Worm (Caenorhabditis elegans) whole organism, young adult: ENCODE data around the gene F11D11.3.

ENCODE experiments used
- F37B4.10 ChIP-seq: fragments of 200-800 bp; sonication (Bioruptor generic); IDR thresholded peaks from 2 replicates; pipeline ENCODE4 v1.3.6; 2022; ENCODE audit warnings: missing genetic modification characterization, missing compliant biosample characterization
- ccch-3 ChIP-seq: fragments of 200-800 bp; sonication (Bioruptor generic); optimal IDR thresholded peaks from 2 replicates; lab custom pipeline; 2018; ENCODE audit warnings: mild to moderate bottlenecking, missing genetic modification characterization, missing compliant biosample characterization
- cebp-1 ChIP-seq, 2 experiments: fragments of 200-800 bp in 1 of 2; sonication (Bioruptor generic) in 1 of 2; sonication (generic microtip) in 1 of 2; IDR thresholded peaks in 1 of 2; optimal IDR thresholded peaks in 1 of 2; 2 replicates each; pipeline versions ENCODE4 v1.3.6 to Lab custom; 2017 to 2022; ENCODE audit warnings: missing compliant biosample characterization in 2 of 2, missing genetic modification characterization in 2 of 2, mild to moderate bottlenecking in 1 of 2, missing genetic modification reagents in 1 of 2, moderate library complexity in 1 of 2
- ceh-27 ChIP-seq: fragments of 200-800 bp; sonication (Bioruptor generic); optimal IDR thresholded peaks from 2 replicates; lab custom pipeline; 2018; ENCODE audit warnings: mild to moderate bottlenecking, missing genetic modification characterization, moderate library complexity, missing compliant biosample characterization
- hmg-20 ChIP-seq: fragments of 200-800 bp; sonication (Bioruptor generic); IDR thresholded peaks from 2 replicates; pipeline ENCODE4 v1.3.6; 2022; ENCODE audit warnings: missing genetic modification reagents, missing genetic modification characterization, missing compliant biosample characterization
- let-607 ChIP-seq, 2 experiments: fragments of 200-800 bp in 1 of 2; sonication (Bioruptor generic) in 1 of 2; sonication (generic microtip) in 1 of 2; optimal IDR thresholded peaks; 2 replicates each; lab custom pipeline; 2016 to 2018; ENCODE audit warnings: mild to moderate bottlenecking in 2 of 2, missing compliant biosample characterization in 2 of 2, missing genetic modification characterization in 2 of 2, moderate library complexity in 2 of 2, missing genotype in 1 of 2
- lin-40 ChIP-seq: sonication (generic microtip); optimal IDR thresholded peaks from 2 replicates; lab custom pipeline; 2016; ENCODE audit warnings: missing genetic modification characterization, mild to moderate bottlenecking, missing compliant biosample characterization, missing genotype, missing genetic modification reagents
- pbrm-1 ChIP-seq: fragments of 200-800 bp; sonication (Bioruptor generic); IDR thresholded peaks from 2 replicates; pipeline ENCODE4 v1.3.6; 2022; ENCODE audit warnings: missing genetic modification reagents, missing genetic modification characterization, missing compliant biosample characterization
- sea-2 ChIP-seq: fragments of 200-800 bp; sonication (Bioruptor generic); IDR thresholded peaks from 2 replicates; pipeline ENCODE4 v1.3.6; 2022; ENCODE audit warnings: missing genetic modification characterization, missing compliant biosample characterization
- snpc-3.4 ChIP-seq: sonication (generic microtip); optimal IDR thresholded peaks from 2 replicates; lab custom pipeline; 2017; ENCODE audit warnings: missing genetic modification characterization, mild to moderate bottlenecking, missing compliant biosample characterization, antibody characterized with exemption, moderate library complexity, missing genotype, missing genetic modification reagents
- unc-62 ChIP-seq: fragments of 150-350 bp; optimal IDR thresholded peaks from 2 replicates; lab custom pipeline; 2014; ENCODE audit warnings: missing biosample characterization, missing genetic modification reagents, missing genetic modification characterization

- no peak for TF ChIP-seq snpc-3.4 (tag; lab: Kevin White, UChicago)
- no peak for TF ChIP-seq unc-62 (GFP tag; lab: Kevin White, UChicago)
- TF ChIP-seq let-607 (tag; optimal IDR thresholded peaks at IDR 0.05; lab: Kevin White, UChicago) = no peak
- no peak for TF ChIP-seq pbrm-1 (GFP tag; lab: Robert Waterston, UW)
- no peak for TF ChIP-seq ceh-27 (GFP tag; lab: Kevin White, UChicago)
- TF ChIP-seq sea-2 (GFP tag; lab: Robert Waterston, UW) = no peak
- no peak for TF ChIP-seq lin-40 (tag; lab: Kevin White, UChicago)
- TF ChIP-seq ccch-3 = no peak
- TF ChIP-seq cebp-1 (GFP tag; IDR thresholded peaks at IDR 0.05; lab: Robert Waterston, UW) = no peak
- no peak for TF ChIP-seq cebp-1 (tag; optimal IDR thresholded peaks at IDR 0.05; lab: Kevin White, UChicago)
- no peak for TF ChIP-seq F37B4.10 (GFP tag; lab: Robert Waterston, UW)
- no peak for TF ChIP-seq hmg-20 (GFP tag; lab: Robert Waterston, UW)
These were observed 50.7 kb downstream of the F11D11.3 start, which contains the start of gene Y17D7C.6 for ce11 chrV:18709203-18709860.
